Worm (Caenorhabditis elegans) whole organism, L2 larva: Measurements from ENCODE around the gene C50F4.8.
A peak's percentile ranks its signal among the peaks of the same experiment; 100 is the strongest.

Experiments
- C34F6.9 ChIP-seq: fragments of 150-350 bp; optimal IDR thresholded peaks from 2 replicates; lab custom pipeline; 2014; ENCODE audit warnings: missing biosample characterization, missing genetic modification characterization
- F13H6.1 ChIP-seq: sonication (generic microtip); optimal IDR thresholded peaks from 2 replicates; lab custom pipeline; 2016; ENCODE audit warnings: missing genetic modification characterization, missing compliant biosample characterization
- R02D3.7 ChIP-seq: fragments of 150-350 bp; optimal IDR thresholded peaks from 2 replicates; lab custom pipeline; 2014; ENCODE audit warnings: missing biosample characterization, missing genetic modification characterization
- Y55F3AM.14 ChIP-seq: fragments of 200-800 bp; sonication (Bioruptor generic); optimal IDR thresholded peaks from 2 replicates; lab custom pipeline; 2018; ENCODE audit warnings: mild to moderate bottlenecking, missing genetic modification characterization, missing compliant biosample characterization
- ZK546.5 ChIP-seq: sonication (generic microtip); optimal IDR thresholded peaks from 2 replicates; lab custom pipeline; 2017; ENCODE audit warnings: missing biosample characterization, missing genetic modification characterization
- alr-1 ChIP-seq: fragments of 150-350 bp; optimal IDR thresholded peaks from 2 replicates; lab custom pipeline; 2014; ENCODE audit warnings: missing biosample characterization, missing genetic modification characterization
- aly-2 ChIP-seq: fragments of 150-350 bp; optimal IDR thresholded peaks from 2 replicates; lab custom pipeline; 2014; ENCODE audit warnings: missing biosample characterization, missing genetic modification characterization
- ama-1 ChIP-seq: fragments of 150-350 bp; optimal IDR thresholded peaks from 2 replicates; lab custom pipeline; 2018; ENCODE audit warnings: inconsistent platforms
- blmp-1 ChIP-seq: sonication (generic microtip); optimal IDR thresholded peaks from 2 replicates; lab custom pipeline; 2017; ENCODE audit warnings: missing genetic modification characterization, mild to moderate bottlenecking, missing compliant biosample characterization, antibody characterized with exemption, moderate library complexity; ENCODE audit not compliant: insufficient read depth
- ceh-16 ChIP-seq: fragments of 150-350 bp; optimal IDR thresholded peaks from 2 replicates; lab custom pipeline; 2014; ENCODE audit warnings: missing biosample characterization, missing genetic modification characterization
- ceh-82 ChIP-seq: fragments of 150-350 bp; optimal IDR thresholded peaks from 2 replicates; lab custom pipeline; 2014; ENCODE audit warnings: missing biosample characterization, missing genetic modification characterization
- crh-2 ChIP-seq: sonication (generic microtip); optimal IDR thresholded peaks from 2 replicates; lab custom pipeline; 2017; ENCODE audit warnings: missing biosample characterization, missing genetic modification characterization
- dmd-4 ChIP-seq: sonication (generic microtip); optimal IDR thresholded peaks from 2 replicates; lab custom pipeline; 2017; ENCODE audit warnings: missing biosample characterization, missing genetic modification characterization
- egl-27 ChIP-seq: sonication (generic microtip); optimal IDR thresholded peaks from 3 replicates; lab custom pipeline; 2017; ENCODE audit warnings: missing biosample characterization, missing genetic modification reagents, missing genetic modification characterization
- elt-1 ChIP-seq: fragments of 150-350 bp; optimal IDR thresholded peaks from 2 replicates; lab custom pipeline; 2014; ENCODE audit warnings: missing biosample characterization, missing genetic modification characterization
- elt-3 ChIP-seq: sonication (generic microtip); optimal IDR thresholded peaks from 2 replicates; lab custom pipeline; 2017; ENCODE audit warnings: missing biosample characterization, missing genetic modification characterization
- fos-1 ChIP-seq: fragments of 150-350 bp; optimal IDR thresholded peaks from 2 replicates; lab custom pipeline; 2014; ENCODE audit warnings: missing biosample characterization, missing genetic modification characterization
- gmeb-1 ChIP-seq: fragments of 150-350 bp; optimal IDR thresholded peaks from 2 replicates; lab custom pipeline; 2014; ENCODE audit warnings: missing biosample characterization, missing genetic modification characterization
- lin-11 ChIP-seq: fragments of 150-350 bp; sonication (generic microtip); optimal IDR thresholded peaks from 2 replicates; lab custom pipeline; 2014; ENCODE audit warnings: missing biosample characterization, missing genetic modification characterization, inconsistent platforms, mixed read lengths
- lin-13 ChIP-seq: fragments of 150-350 bp; optimal IDR thresholded peaks from 2 replicates; lab custom pipeline; 2014; ENCODE audit warnings: missing biosample characterization, missing genetic modification reagents, missing genetic modification characterization
- lin-39 ChIP-seq: fragments of 150-350 bp; optimal IDR thresholded peaks from 2 replicates; lab custom pipeline; 2014; ENCODE audit warnings: missing biosample characterization, missing genetic modification reagents, missing genetic modification characterization
- lsy-2 ChIP-seq, 2 experiments: fragments of 150-350 bp in 1 of 2; sonication (generic microtip) in 1 of 2; optimal IDR thresholded peaks; 2 replicates each; lab custom pipeline; 2014 to 2017; ENCODE audit warnings: missing biosample characterization in 2 of 2, missing genetic modification characterization in 2 of 2
- mab-5 ChIP-seq: fragments of 150-350 bp; optimal IDR thresholded peaks from 2 replicates; lab custom pipeline; 2014; ENCODE audit warnings: missing biosample characterization, missing genetic modification characterization
- mbf-1 ChIP-seq: sonication (generic microtip); optimal IDR thresholded peaks from 2 replicates; lab custom pipeline; 2017; ENCODE audit warnings: missing biosample characterization, missing genetic modification characterization
- mdl-1 ChIP-seq, 2 experiments: fragments of 150-350 bp in 1 of 2; sonication (generic microtip) in 1 of 2; optimal IDR thresholded peaks; 2 replicates each; lab custom pipeline; 2017; ENCODE audit warnings: missing biosample characterization in 2 of 2, missing genetic modification characterization in 2 of 2
- nhr-10 ChIP-seq: sonication (generic microtip); optimal IDR thresholded peaks from 2 replicates; lab custom pipeline; 2017; ENCODE audit warnings: missing biosample characterization, missing genetic modification characterization
- nhr-11 ChIP-seq: fragments of 150-350 bp; optimal IDR thresholded peaks from 2 replicates; lab custom pipeline; 2014; ENCODE audit warnings: missing biosample characterization, missing genetic modification characterization
- nhr-12 ChIP-seq: fragments of 150-350 bp; optimal IDR thresholded peaks from 2 replicates; lab custom pipeline; 2014; ENCODE audit warnings: missing biosample characterization, missing genetic modification characterization
- nhr-129 ChIP-seq: fragments of 150-350 bp; optimal IDR thresholded peaks from 2 replicates; lab custom pipeline; 2014; ENCODE audit warnings: missing biosample characterization, missing genetic modification characterization
- nhr-21 ChIP-seq: fragments of 150-350 bp; optimal IDR thresholded peaks from 2 replicates; lab custom pipeline; 2014; ENCODE audit warnings: missing biosample characterization, missing genetic modification characterization
- nhr-23 ChIP-seq: fragments of 150-350 bp; optimal IDR thresholded peaks from 2 replicates; lab custom pipeline; 2014; ENCODE audit warnings: missing biosample characterization, missing genetic modification reagents, missing genetic modification characterization
- nhr-237 ChIP-seq: fragments of 150-350 bp; optimal IDR thresholded peaks from 2 replicates; lab custom pipeline; 2014; ENCODE audit warnings: missing biosample characterization, missing genetic modification characterization
- nhr-25 ChIP-seq: fragments of 150-350 bp; sonication (generic microtip); optimal IDR thresholded peaks from 3 replicates; lab custom pipeline; 2014; ENCODE audit warnings: missing biosample characterization, missing genetic modification characterization
- nhr-6 ChIP-seq: fragments of 150-350 bp; optimal IDR thresholded peaks from 2 replicates; lab custom pipeline; 2014; ENCODE audit warnings: missing biosample characterization, missing genetic modification characterization
- nhr-77 ChIP-seq: fragments of 150-350 bp; optimal IDR thresholded peaks from 2 replicates; lab custom pipeline; 2014; ENCODE audit warnings: missing biosample characterization, missing genetic modification characterization
- peb-1 ChIP-seq: fragments of 150-350 bp; optimal IDR thresholded peaks from 2 replicates; lab custom pipeline; 2014; ENCODE audit warnings: missing biosample characterization, missing genetic modification characterization
- sem-4 ChIP-seq: fragments of 150-350 bp; optimal IDR thresholded peaks from 2 replicates; lab custom pipeline; 2014; ENCODE audit warnings: missing biosample characterization, missing genetic modification reagents, missing genetic modification characterization
- skn-1 ChIP-seq: sonication (generic microtip); optimal IDR thresholded peaks from 2 replicates; lab custom pipeline; 2017; ENCODE audit warnings: missing biosample characterization, missing genetic modification characterization
- sma-3 ChIP-seq: sonication (generic microtip); optimal IDR thresholded peaks from 2 replicates; lab custom pipeline; 2016; ENCODE audit warnings: missing genetic modification reagents, missing genetic modification characterization, missing compliant biosample characterization
- sma-9 ChIP-seq, 2 experiments: fragments of 150-350 bp in 1 of 2; sonication (generic microtip) in 1 of 2; optimal IDR thresholded peaks; 2 replicates each; lab custom pipeline; 2014 to 2016; ENCODE audit warnings: missing genetic modification characterization in 2 of 2, mild to moderate bottlenecking in 1 of 2, missing biosample characterization in 1 of 2, missing compliant biosample characterization in 1 of 2, missing genetic modification reagents in 1 of 2, moderate library complexity in 1 of 2
- snpc-4 ChIP-seq: fragments of 150-350 bp; optimal IDR thresholded peaks from 2 replicates; lab custom pipeline; 2014; ENCODE audit warnings: missing biosample characterization, missing genetic modification characterization
- unc-39 ChIP-seq: fragments of 150-350 bp; optimal IDR thresholded peaks from 2 replicates; lab custom pipeline; 2014; ENCODE audit warnings: missing biosample characterization, missing genetic modification characterization
- unc-55 ChIP-seq: fragments of 150-350 bp; sonication (generic microtip); optimal IDR thresholded peaks from 3 replicates; lab custom pipeline; 2014; ENCODE audit warnings: missing biosample characterization, missing genetic modification reagents, missing genetic modification characterization
- unc-62 ChIP-seq: fragments of 150-350 bp; optimal IDR thresholded peaks from 2 replicates; lab custom pipeline; 2014; ENCODE audit warnings: missing biosample characterization, missing genetic modification reagents, missing genetic modification characterization
- zag-1 ChIP-seq: fragments of 150-350 bp; optimal IDR thresholded peaks from 2 replicates; lab custom pipeline; 2014; ENCODE audit warnings: missing biosample characterization, missing genetic modification characterization
- ztf-1 ChIP-seq: fragments of 200-800 bp; sonication (Bioruptor generic); conservative IDR thresholded peaks from 2 replicates; pipeline ENCODE4 v1.3.6; 2022; ENCODE audit warnings: missing genetic modification characterization, missing compliant biosample characterization
- ztf-11 ChIP-seq: sonication (generic microtip); optimal IDR thresholded peaks from 2 replicates; lab custom pipeline; 2017; ENCODE audit warnings: missing biosample characterization, missing genetic modification characterization
- ztf-4 ChIP-seq: fragments of 150-350 bp; optimal IDR thresholded peaks from 2 replicates; lab custom pipeline; 2014; ENCODE audit warnings: missing biosample characterization, missing genetic modification characterization

Gene C50F4.8

DNA sequence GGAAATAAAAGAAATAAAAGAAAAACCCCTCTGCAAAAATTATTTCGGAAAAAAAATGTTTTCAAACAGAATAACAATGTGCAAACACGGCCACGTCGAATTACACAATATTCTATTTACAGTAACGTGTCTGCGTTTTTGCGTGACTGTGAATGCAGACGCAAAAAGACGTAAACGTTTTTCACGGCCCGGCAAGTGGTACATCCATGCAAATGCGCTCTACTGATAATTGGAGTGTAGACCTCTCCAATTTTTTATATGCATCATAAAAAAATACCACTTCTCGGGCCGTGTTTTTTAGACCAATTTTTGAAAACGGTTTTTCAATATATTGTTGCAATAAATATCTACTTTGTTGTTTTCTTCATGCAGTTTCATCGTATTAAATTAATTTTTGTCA, 30.8 kb upstream of the C50F4.8 start, which contains the start of gene nstp-10:
TSS of gene nstp-10 (minus strand) at position 378 of the 400 bp plus-strand sequence.
- TF ChIP-seq lin-11: no peak
- TF ChIP-seq crh-2 (tag; lab: Kevin White, UChicago): peak; percentile 19
- TF ChIP-seq C34F6.9 (tag; lab: Kevin White, UChicago): peak; percentile 37
- no peak for TF ChIP-seq unc-62
- TF ChIP-seq gmeb-1 (tag; lab: Kevin White, UChicago): peak; percentile 7
- TF ChIP-seq sma-3 (GFP tag; lab: Kevin White, UChicago): no peak
- peak; percentile 3 to 78 for TF ChIP-seq lsy-2 (tag; optimal IDR thresholded peaks at IDR 0.05; lab: Kevin White, UChicago)
- peak; percentile 69 for TF ChIP-seq unc-55 (GFP tag; lab: Kevin White, UChicago)
- TF ChIP-seq alr-1 (tag; lab: Kevin White, UChicago): no peak
- peak; percentile 55 for TF ChIP-seq nhr-129 (tag; lab: Kevin White, UChicago)
- no peak for TF ChIP-seq ama-1 (lab: Kevin White, UChicago)
- TF ChIP-seq fos-1 (tag; lab: Kevin White, UChicago): peak; percentile 12
- no peak for TF ChIP-seq ztf-1 (GFP tag; lab: Robert Waterston, UW)
- TF ChIP-seq lin-13 (GFP tag; lab: Kevin White, UChicago): peak; percentile 36
- TF ChIP-seq zag-1 (tag; lab: Kevin White, UChicago): no peak
- no peak for TF ChIP-seq nhr-237 (tag; lab: Kevin White, UChicago)

DNA sequence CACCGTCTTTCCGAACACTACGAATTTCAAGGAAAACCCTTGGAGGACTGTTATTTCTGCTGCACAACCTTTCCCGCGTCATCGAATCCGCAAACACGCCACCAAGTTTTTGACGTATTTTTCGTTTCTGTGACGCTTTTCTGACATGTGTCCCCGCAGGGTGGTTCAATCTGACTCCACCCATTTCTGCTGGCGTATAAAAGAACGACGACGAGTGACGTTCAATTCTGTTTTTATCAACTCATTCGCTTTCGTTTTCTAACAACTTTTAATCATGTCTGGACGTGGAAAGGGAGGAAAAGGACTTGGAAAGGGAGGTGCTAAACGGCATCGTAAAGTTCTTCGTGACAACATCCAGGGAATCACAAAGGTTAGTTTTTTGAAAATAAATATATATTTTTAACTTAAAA, 28.2 kb upstream of the C50F4.8 start, which contains the start of gene his-37:
TSS of gene his-37 (plus strand) at position 246 of the 410 bp plus-strand sequence.
- TF ChIP-seq mab-5 (tag; lab: Kevin White, UChicago) (peak; percentile 94), alr-1 (tag; lab: Kevin White, UChicago) (no peak), lin-13 (GFP tag; lab: Kevin White, UChicago) (peak; percentile 98), mbf-1 (tag; lab: Kevin White, UChicago) (no peak), sma-9 (GFP tag; optimal IDR thresholded peaks at IDR 0.05; lab: Kevin White, UChicago) (peak; percentile 98), sma-9 (tag; optimal IDR thresholded peaks at IDR 0.05; lab: Kevin White, UChicago) (no peak), lin-11 (peak; percentile 98), nhr-77 (tag; lab: Kevin White, UChicago) (peak; percentile 92), ztf-4 (tag; lab: Kevin White, UChicago) (peak; percentile 98), nhr-12 (peak; percentile 71), peb-1 (no peak), ceh-82 (tag; lab: Kevin White, UChicago) (peak; percentile 88), egl-27 (tag; lab: Kevin White, UChicago) (peak; percentile 96), ama-1 (lab: Kevin White, UChicago) (peak; percentile 89), R02D3.7 (peak; percentile 72), blmp-1 (tag; lab: Kevin White, UChicago) (peak; percentile 95), C34F6.9 (tag; lab: Kevin White, UChicago) (peak; percentile 100), F13H6.1 (peak; percentile 98), lin-39 (peak; percentile 68), nhr-10 (tag; lab: Kevin White, UChicago) (peak; percentile 91), ZK546.5 (peak; percentile 80), elt-3 (no peak), unc-39 (tag; lab: Kevin White, UChicago) (peak; percentile 41), nhr-129 (tag; lab: Kevin White, UChicago) (peak; percentile 99), ceh-16 (tag; lab: Kevin White, UChicago) (peak; percentile 93), nhr-11 (tag; lab: Kevin White, UChicago) (peak; percentile 67), gmeb-1 (tag; lab: Kevin White, UChicago) (peak; percentile 95), nhr-23 (no peak), sem-4 (tag; lab: Kevin White, UChicago) (peak; percentile 99), nhr-21 (tag; lab: Kevin White, UChicago) (peak; percentile 99), aly-2 (tag; lab: Kevin White, UChicago) (no peak), fos-1 (tag; lab: Kevin White, UChicago) (peak; percentile 100), nhr-237 (tag; lab: Kevin White, UChicago) (peak; percentile 90), snpc-4 (peak; percentile 93), Y55F3AM.14 (GFP tag; lab: Kevin White, UChicago) (peak; percentile 98), sma-3 (GFP tag; lab: Kevin White, UChicago) (peak; percentile 100), nhr-6 (tag; lab: Kevin White, UChicago) (peak; percentile 99), zag-1 (tag; lab: Kevin White, UChicago) (peak; percentile 98), unc-55 (GFP tag; lab: Kevin White, UChicago) (peak; percentile 98), elt-1 (tag; lab: Kevin White, UChicago) (no peak), unc-62 (peak; percentile 92), nhr-25 (tag; lab: Kevin White, UChicago) (peak; percentile 99), skn-1 (tag; lab: Kevin White, UChicago) (peak; percentile 91), ztf-1 (GFP tag; lab: Robert Waterston, UW) (no peak), ztf-11 (tag; lab: Kevin White, UChicago) (peak; percentile 38), mdl-1 (tag; optimal IDR thresholded peaks at IDR 0.05; lab: Kevin White, UChicago) (peak; percentile 90 to 92), dmd-4 (tag; lab: Kevin White, UChicago) (peak; percentile 66), lsy-2 (tag; optimal IDR thresholded peaks at IDR 0.05; lab: Kevin White, UChicago) (peak; percentile 94 to 97), crh-2 (tag; lab: Kevin White, UChicago) (peak; percentile 100)
